Fruit fly (Drosophila melanogaster) whole organism, wandering third instar larva: ENCODE data around the gene CG45494.
"Not testable (repeated sequence)": the region's sequence is repeated elsewhere in the genome, so short reads cannot be mapped to it uniquely, and the experiment has no call there.

Experiments used
- Dif ChIP-seq: fragments of 200-275, 200-300 bp; sonication (Bioruptor generic); optimal IDR thresholded peaks from 2 replicates; lab custom pipeline; 2018; ENCODE audit warnings: missing biosample characterization, missing genetic modification characterization; ENCODE audit not compliant: partially characterized antibody
- Hr83 ChIP-seq: fragments of 200-300 bp; sonication (Bioruptor generic); optimal IDR thresholded peaks from 2 replicates; lab custom pipeline; 2016; ENCODE audit warnings: missing biosample characterization, mild to moderate bottlenecking, missing genetic modification characterization, moderate library complexity; ENCODE audit not compliant: poor library complexity, severe bottlenecking
- Myc ChIP-seq: fragments of >200 bp; optimal IDR thresholded peaks from 2 replicates; lab custom pipeline; 2017
- N ChIP-seq: fragments of >200 bp; optimal IDR thresholded peaks from 2 replicates; lab custom pipeline; 2018; ENCODE audit warnings: missing biosample characterization, missing external identifiers, missing genetic modification characterization
- OdsH ChIP-seq: fragments of 200-800 bp; sonication (Bioruptor generic); optimal IDR thresholded peaks from 2 replicates; lab custom pipeline; 2016; ENCODE audit warnings: missing biosample characterization, mild to moderate bottlenecking, missing genetic modification characterization
- Sp1 ChIP-seq: fragments of 200-800 bp; sonication (Bioruptor generic); optimal IDR thresholded peaks from 3 replicates; lab custom pipeline; 2019; ENCODE audit warnings: missing biosample characterization, mild to moderate bottlenecking, missing genetic modification characterization, moderate library complexity
- Vsx2 ChIP-seq: fragments of 200-300, 225-300 bp; sonication (Bioruptor generic); optimal IDR thresholded peaks from 2 replicates; lab custom pipeline; 2018; ENCODE audit warnings: missing biosample characterization, missing genetic modification characterization; ENCODE audit not compliant: partially characterized antibody
- br ChIP-seq: fragments of 200-800 bp; sonication (Bioruptor generic); optimal IDR thresholded peaks from 2 replicates; lab custom pipeline; 2016; ENCODE audit warnings: missing biosample characterization, missing genetic modification characterization
- fru ChIP-seq: fragments of 200-800 bp; sonication (Bioruptor generic); optimal IDR thresholded peaks from 3 replicates; lab custom pipeline; 2016; ENCODE audit warnings: missing biosample characterization, mild to moderate bottlenecking, missing genetic modification characterization
- lola ChIP-seq: fragments of >200 bp; optimal IDR thresholded peaks from 2 replicates; lab custom pipeline; 2017; ENCODE audit warnings: missing biosample characterization, missing genetic modification characterization
- pan ChIP-seq: fragments of >200 bp; optimal IDR thresholded peaks from 2 replicates; lab custom pipeline; 2017
- psq ChIP-seq: fragments of 200-800 bp; sonication (Bioruptor generic); optimal IDR thresholded peaks from 3 replicates; lab custom pipeline; 2017; ENCODE audit warnings: missing biosample characterization, mild to moderate bottlenecking, missing genetic modification characterization, moderate library complexity
- sage ChIP-seq: fragments of 200-800 bp; sonication (Bioruptor generic); optimal IDR thresholded peaks from 2 replicates; lab custom pipeline; 2016; ENCODE audit warnings: missing biosample characterization, mild to moderate bottlenecking, missing genetic modification characterization
- usp ChIP-seq: fragments of >200 bp; optimal IDR thresholded peaks from 2 replicates; lab custom pipeline; 2017; ENCODE audit warnings: missing biosample characterization, missing genetic modification characterization

DNA sequence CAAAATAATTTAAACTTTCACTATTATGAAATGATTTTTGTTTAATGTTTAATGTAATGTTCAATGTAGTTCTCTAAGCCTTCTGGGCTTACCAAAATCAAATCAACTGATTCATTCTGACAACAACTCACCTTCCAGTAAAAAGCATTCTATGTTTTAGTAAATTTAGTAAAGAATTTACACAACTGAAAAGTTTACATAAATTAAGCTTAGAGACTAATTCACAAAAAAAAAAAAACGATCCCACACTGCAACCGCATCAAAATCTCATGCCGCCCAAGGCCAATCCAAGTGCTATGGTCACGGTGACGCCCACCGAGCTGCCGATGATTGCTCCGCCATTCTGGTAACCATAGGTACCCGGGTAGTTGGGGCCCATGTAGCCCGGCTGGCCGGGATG is 43.4 kb downstream of the CG45494 start, which contains the start of gene CG45486:
- not testable (repeated sequence) for TF ChIP-seq Hr83; OdsH; sage (GFP tag; lab: Kevin White, UChicago); fru (GFP tag; lab: Kevin White, UChicago); psq (GFP tag; lab: Kevin White, UChicago); Vsx2 (GFP tag; lab: Kevin White, UChicago); Myc (lab: Kevin White, UChicago); br; N (GFP tag; lab: Kevin White, UChicago); Sp1; Dif; usp (GFP tag; lab: Kevin White, UChicago); lola; pan (lab: Kevin White, UChicago)
